Worm (Caenorhabditis elegans): ENCODE measurements around the gene Y57G11C.3.

- TF ChIP-seq zag-1 (tag; optimal IDR thresholded peaks at IDR 0.05), result no peak
- no peak for TF ChIP-seq elt-1 (tag; optimal IDR thresholded peaks at IDR 0.05)
- TF ChIP-seq nhr-23 (tag; optimal IDR thresholded peaks at IDR 0.05), result no peak
- no peak for TF ChIP-seq sea-2 (GFP tag; optimal IDR thresholded peaks at IDR 0.05)
- TF ChIP-seq ama-1 (optimal IDR thresholded peaks at IDR 0.05), result no peak
- TF ChIP-seq lin-39 (tag; optimal IDR thresholded peaks at IDR 0.05), result no peak
- no peak for TF ChIP-seq elt-2 (tag; optimal IDR thresholded peaks at IDR 0.05)
- no peak for TF ChIP-seq unc-62 (GFP tag; optimal IDR thresholded peaks at IDR 0.05)
- TF ChIP-seq nhr-77 (tag; optimal IDR thresholded peaks at IDR 0.05), result no peak
- no peak for TF ChIP-seq daf-12 (tag; optimal IDR thresholded peaks at IDR 0.05)
- TF ChIP-seq snpc-4 (tag; optimal IDR thresholded peaks at IDR 0.05), result no peak
- TF ChIP-seq nhr-237 (tag; optimal IDR thresholded peaks at IDR 0.05), result no peak
- no peak for TF ChIP-seq nhr-25 (tag; optimal IDR thresholded peaks at IDR 0.05)
Measured at ce11 chrIV:14800931-14801330, 32.9 kb downstream of the Y57G11C.3 start.
